Fruit fly (Drosophila melanogaster) whole organism, embryonic: ENCODE data around the gene CG8112.
A peak's percentile ranks its signal among the peaks of the same experiment; 100 is the strongest.

Experiments used
- Atf-2 ChIP-seq: fragments of 200-800 bp; sonication (Bioruptor generic); optimal IDR thresholded peaks from 2 replicates; lab custom pipeline; 2016; ENCODE audit warnings: missing biosample characterization, missing genetic modification characterization
- Awh ChIP-seq: fragments of 200-800 bp; sonication (Bioruptor generic); IDR thresholded peaks from 2 replicates; pipeline ENCODE4, ENCODE4 v1.3.6; 2022; ENCODE audit warnings: missing biosample characterization, missing genetic modification characterization
- Bdp1 ChIP-seq: fragments of 200-800 bp; sonication (Bioruptor generic); optimal IDR thresholded peaks from 3 replicates; lab custom pipeline; 2016; ENCODE audit warnings: missing biosample characterization, missing genetic modification characterization
- CG13424 ChIP-seq: fragments of 200-800 bp; sonication (Bioruptor generic); optimal IDR thresholded peaks from 2 replicates; lab custom pipeline; 2019; ENCODE audit warnings: missing biosample characterization, mild to moderate bottlenecking, missing genetic modification characterization, moderate library complexity
- CG13775 ChIP-seq: fragments of 200-800 bp; sonication (Bioruptor generic); optimal IDR thresholded peaks from 3 replicates; lab custom pipeline; 2017; ENCODE audit warnings: missing biosample characterization, mild to moderate bottlenecking, missing genetic modification characterization
- CG13894 ChIP-seq: fragments of 200-800 bp; sonication (Bioruptor generic); optimal IDR thresholded peaks from 3 replicates; lab custom pipeline; 2018; ENCODE audit warnings: missing biosample characterization, mild to moderate bottlenecking, missing genetic modification characterization, moderate library complexity
- CG14710 ChIP-seq: fragments of 200-800 bp; sonication (Bioruptor generic); optimal IDR thresholded peaks from 3 replicates; lab custom pipeline; 2019; ENCODE audit warnings: missing biosample characterization, mild to moderate bottlenecking, missing genetic modification characterization, moderate library complexity
- CG15073 ChIP-seq: fragments of 200-800 bp; sonication (Bioruptor generic); optimal IDR thresholded peaks from 2 replicates; lab custom pipeline; 2016; ENCODE audit warnings: missing biosample characterization, missing genetic modification characterization
- CG2875 ChIP-seq: fragments of 200-800 bp; sonication (Bioruptor generic); optimal IDR thresholded peaks from 2 replicates; lab custom pipeline; 2017; ENCODE audit warnings: missing biosample characterization, mild to moderate bottlenecking, missing genetic modification characterization, missing genetic modification reagents
- CG30403 ChIP-seq: fragments of 200-800 bp; sonication (Bioruptor generic); optimal IDR thresholded peaks from 3 replicates; lab custom pipeline; 2016; ENCODE audit warnings: missing biosample characterization, missing genetic modification characterization
- CG31224 ChIP-seq: fragments of 200-800 bp; sonication (Bioruptor generic); IDR thresholded peaks from 2 replicates; pipeline ENCODE4 v1.3.6; 2022; ENCODE audit warnings: missing biosample characterization, missing genetic modification characterization
- CG33213 ChIP-seq: fragments of 200-800 bp; sonication (Bioruptor generic); optimal IDR thresholded peaks from 3 replicates; lab custom pipeline; 2016; ENCODE audit warnings: missing biosample characterization, missing genetic modification characterization
- CG4328 ChIP-seq: fragments of 200-800 bp; sonication (Bioruptor generic); optimal IDR thresholded peaks from 3 replicates; lab custom pipeline; 2017; ENCODE audit warnings: missing biosample characterization, missing genetic modification reagents, missing genetic modification characterization
- CG4730 ChIP-seq: fragments of 200-800 bp; sonication (Bioruptor generic); IDR thresholded peaks from 2 replicates; pipeline ENCODE4 v1.3.6; 2022; ENCODE audit warnings: missing biosample characterization, missing genetic modification characterization
- CG4854 ChIP-seq: fragments of 200-800 bp; sonication (Bioruptor generic); optimal IDR thresholded peaks from 2 replicates; lab custom pipeline; 2016; ENCODE audit warnings: missing biosample characterization, missing genetic modification characterization, inconsistent platforms
- CG5180 ChIP-seq: fragments of 200-800 bp; sonication (Bioruptor generic); optimal IDR thresholded peaks from 3 replicates; lab custom pipeline; 2017; ENCODE audit warnings: missing biosample characterization, missing genetic modification characterization, mild to moderate bottlenecking, moderate library complexity, missing genetic modification reagents
- CG6854 ChIP-seq: fragments of 200-800 bp; sonication (Bioruptor generic); optimal IDR thresholded peaks from 3 replicates; lab custom pipeline; 2017; ENCODE audit warnings: missing biosample characterization, mild to moderate bottlenecking, missing genetic modification characterization
- D19A ChIP-seq: fragments of 200-800 bp; optimal IDR thresholded peaks from 3 replicates; lab custom pipeline; 2019; ENCODE audit warnings: missing biosample characterization, mild to moderate bottlenecking, missing genetic modification characterization, moderate library complexity
- Eip74EF ChIP-seq, 2 experiments: fragments of 200-800 bp in 1 of 2; fragments of >200 bp in 1 of 2; sonication (Bioruptor generic) in 1 of 2; optimal IDR thresholded peaks; 2 replicates each; lab custom pipeline; 2017 to 2019; ENCODE audit warnings: missing biosample characterization in 2 of 2, missing genetic modification characterization in 2 of 2, mild to moderate bottlenecking in 1 of 2, moderate library complexity in 1 of 2
- Fer1 ChIP-seq: fragments of 200-800 bp; sonication (Bioruptor generic); optimal IDR thresholded peaks from 2 replicates; lab custom pipeline; 2017; ENCODE audit warnings: missing biosample characterization, mild to moderate bottlenecking, missing genetic modification characterization
- Hr3 ChIP-seq: fragments of 200-800 bp; sonication (Bioruptor generic); optimal IDR thresholded peaks from 3 replicates; lab custom pipeline; 2016; ENCODE audit warnings: missing biosample characterization, missing genetic modification characterization
- Lim3 ChIP-seq: fragments of 200-800 bp; sonication (Bioruptor generic); IDR thresholded peaks from 2 replicates; pipeline ENCODE4 v1.3.6; 2022; ENCODE audit warnings: missing biosample characterization, missing genetic modification characterization
- NC2α ChIP-seq: fragments of 200-800 bp; sonication (Bioruptor generic); optimal IDR thresholded peaks from 2 replicates; lab custom pipeline; 2016; ENCODE audit warnings: missing biosample characterization, missing genetic modification characterization
- NC2β ChIP-seq: fragments of 200-800 bp; sonication (Bioruptor generic); optimal IDR thresholded peaks from 2 replicates; lab custom pipeline; 2016; ENCODE audit warnings: missing biosample characterization, missing genetic modification characterization
- NK7.1 ChIP-seq: fragments of 200-800 bp; sonication (Bioruptor generic); optimal IDR thresholded peaks from 3 replicates; lab custom pipeline; 2016; ENCODE audit warnings: missing biosample characterization, missing genetic modification characterization
- Nf-YC ChIP-seq: fragments of 200-800 bp; optimal IDR thresholded peaks from 3 replicates; lab custom pipeline; 2019; ENCODE audit warnings: missing biosample characterization, mild to moderate bottlenecking, missing genetic modification characterization, moderate library complexity
- Ptx1 ChIP-seq: fragments of 200-800 bp; sonication (Bioruptor generic); IDR thresholded peaks from 2 replicates; pipeline ENCODE4 v1.3.6; 2022; ENCODE audit warnings: missing biosample characterization, missing genetic modification characterization
- Sin3A ChIP-seq: fragments of >200 bp; optimal IDR thresholded peaks from 2 replicates; lab custom pipeline; 2018
- Usf ChIP-seq: fragments of 200-800 bp; sonication (Bioruptor generic); optimal IDR thresholded peaks from 2 replicates; lab custom pipeline; 2017; ENCODE audit warnings: missing genotype, missing biosample characterization, missing genetic modification characterization
- ara ChIP-seq: fragments of 200-800 bp; sonication (Bioruptor generic); IDR thresholded peaks from 2 replicates; pipeline ENCODE4 v1.3.6; 2022; ENCODE audit warnings: missing biosample characterization, missing genetic modification characterization
- ase ChIP-seq: fragments of 200-800 bp; sonication (Bioruptor generic); IDR thresholded peaks from 3 replicates; pipeline ENCODE4 v1.3.6; 2022; ENCODE audit warnings: missing biosample characterization, missing genetic modification characterization
- gfzf ChIP-seq: fragments of 200-800 bp; sonication (Bioruptor generic); optimal IDR thresholded peaks from 2 replicates; lab custom pipeline; 2016; ENCODE audit warnings: missing biosample characterization, mild to moderate bottlenecking, missing genetic modification characterization, moderate library complexity
- her ChIP-seq: fragments of 200-800 bp; sonication (Bioruptor generic); optimal IDR thresholded peaks from 2 replicates; lab custom pipeline; 2016; ENCODE audit warnings: missing biosample characterization, missing genetic modification characterization
- jigr1 ChIP-seq: fragments of 200-800 bp; sonication (Bioruptor generic); IDR thresholded peaks from 3 replicates; pipeline ENCODE4 v1.3.6; 2022; ENCODE audit warnings: missing biosample characterization, missing genetic modification characterization
- kah ChIP-seq: fragments of 200-800 bp; sonication (Bioruptor generic); optimal IDR thresholded peaks from 2 replicates; lab custom pipeline; 2018; ENCODE audit warnings: missing biosample characterization, mild to moderate bottlenecking, missing genetic modification characterization
- kni ChIP-seq: fragments of 200-800 bp; sonication (Bioruptor generic); optimal IDR thresholded peaks from 3 replicates; lab custom pipeline; 2017; ENCODE audit warnings: mild to moderate bottlenecking, missing biosample characterization, missing genetic modification reagents, missing genetic modification characterization
- knrl ChIP-seq: fragments of 200-800 bp; sonication (Bioruptor generic); IDR thresholded peaks from 3 replicates; pipeline ENCODE4 v1.3.6; 2022; ENCODE audit warnings: missing biosample characterization, missing genetic modification characterization; ENCODE audit not compliant: partially characterized antibody
- lbe ChIP-seq: fragments of 200-800 bp; sonication (Bioruptor generic); optimal IDR thresholded peaks from 2 replicates; lab custom pipeline; 2016; ENCODE audit warnings: missing biosample characterization, mild to moderate bottlenecking, missing genetic modification characterization
- lmd ChIP-seq: fragments of 200-800 bp; sonication (Bioruptor generic); IDR thresholded peaks from 2 replicates; pipeline ENCODE4 v1.3.6; 2022; ENCODE audit warnings: missing biosample characterization, missing genetic modification characterization
- p53 ChIP-seq: fragments of 200-800 bp; sonication (Bioruptor generic); optimal IDR thresholded peaks from 2 replicates; lab custom pipeline; 2016; ENCODE audit warnings: missing biosample characterization, missing genetic modification characterization
- pb ChIP-seq: fragments of 200-800 bp; sonication (Bioruptor generic); optimal IDR thresholded peaks from 3 replicates; lab custom pipeline; 2016; ENCODE audit warnings: missing biosample characterization, missing genetic modification characterization
- pum ChIP-seq: fragments of 200-800 bp; sonication (Bioruptor generic); optimal IDR thresholded peaks from 2 replicates; lab custom pipeline; 2016; ENCODE audit warnings: missing biosample characterization, missing genetic modification characterization
- pzg ChIP-seq: fragments of 200-800 bp; sonication (Bioruptor generic); optimal IDR thresholded peaks from 3 replicates; lab custom pipeline; 2018; ENCODE audit warnings: missing biosample characterization, mild to moderate bottlenecking, missing genetic modification characterization, moderate library complexity
- slp2 ChIP-seq: fragments of 200-800 bp; sonication (Bioruptor generic); optimal IDR thresholded peaks from 2 replicates; lab custom pipeline; 2016; ENCODE audit warnings: missing biosample characterization, missing genetic modification characterization
- sr ChIP-seq: fragments of 200-800 bp; sonication (Bioruptor generic); IDR thresholded peaks from 3 replicates; pipeline ENCODE4 v1.3.6; 2022; ENCODE audit warnings: missing biosample characterization, missing genetic modification characterization
- usp ChIP-seq: fragments of >200 bp; optimal IDR thresholded peaks from 2 replicates; lab custom pipeline; 2017; ENCODE audit warnings: missing biosample characterization, missing genetic modification characterization
- vvl ChIP-seq: fragments of 200-800 bp; sonication (Bioruptor generic); IDR thresholded peaks from 2 replicates; pipeline ENCODE4 v1.3.6; 2022; ENCODE audit warnings: missing biosample characterization, missing genetic modification characterization
- zf30C ChIP-seq: fragments of 200-800 bp; sonication (Bioruptor generic); optimal IDR thresholded peaks from 3 replicates; lab custom pipeline; 2018; ENCODE audit warnings: missing biosample characterization, mild to moderate bottlenecking, missing genetic modification characterization
- zfh1 ChIP-seq: fragments of 200-800 bp; sonication (Bioruptor generic); IDR thresholded peaks from 3 replicates; pipeline ENCODE4 v1.3.6; 2022; ENCODE audit warnings: missing biosample characterization, missing genetic modification characterization

Gene CG8112

DNA sequence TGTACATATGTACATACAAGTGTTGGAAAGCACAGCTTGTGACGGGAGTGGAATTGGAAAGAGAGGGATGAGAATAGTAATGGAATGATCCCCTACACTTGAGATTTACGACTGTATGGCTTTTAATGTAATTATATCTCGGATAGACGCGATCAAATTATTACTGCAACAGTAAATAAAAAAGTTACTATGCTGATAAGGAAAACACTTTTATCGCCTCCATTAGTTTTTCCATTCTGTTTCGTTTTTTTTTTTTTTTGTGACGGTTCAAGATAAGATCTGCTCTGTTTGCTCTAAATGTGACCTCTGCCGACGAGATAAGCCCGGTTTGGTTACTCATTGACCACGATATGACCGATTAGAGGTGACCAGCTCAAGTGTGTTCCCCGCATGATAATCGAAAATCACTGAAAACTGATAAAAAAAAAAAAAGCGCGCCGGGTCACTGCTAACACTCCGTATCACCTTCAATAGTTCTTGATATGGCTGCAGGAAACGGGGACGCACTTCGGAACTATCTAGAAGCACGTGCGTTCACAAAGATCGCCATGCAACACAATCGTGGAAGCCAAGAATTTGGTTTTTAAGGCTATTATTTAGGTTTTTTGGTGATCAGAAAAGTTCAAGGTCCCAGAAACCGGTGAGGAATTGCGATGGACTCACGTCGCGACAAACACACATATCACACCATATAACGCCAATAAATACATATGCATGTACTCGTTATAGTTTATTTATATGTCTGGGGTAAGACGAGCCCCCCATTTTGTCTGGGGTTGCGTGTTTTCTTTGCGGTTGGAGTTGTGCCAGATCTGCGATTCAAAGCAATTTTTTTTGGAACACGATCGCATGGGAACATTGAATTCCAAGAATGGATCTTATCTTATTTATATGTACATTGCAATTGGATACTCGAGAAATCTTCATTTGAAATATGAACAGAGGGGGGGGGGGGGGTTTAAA, 41.9 kb upstream of the CG8112 start, which contains the start of gene p (continued):
- peak in 1 of 2 experiments; percentile 50 for TF ChIP-seq Eip74EF (GFP tag; optimal IDR thresholded peaks at IDR 0.05; lab: Kevin White, UChicago)
- no peak for TF ChIP-seq Sin3A (lab: Kevin White, UChicago)
- TF ChIP-seq CG30403 (GFP tag; lab: Kevin White, UChicago), result peak; percentile 43
- no peak for TF ChIP-seq CG4854 (GFP tag; lab: Kevin White, UChicago)
- TF ChIP-seq usp (GFP tag; lab: Kevin White, UChicago), result no peak
- TF ChIP-seq knrl (GFP tag; lab: Robert Waterston, UW), result no peak
- TF ChIP-seq NC2β (GFP tag; lab: Kevin White, UChicago), result peak; percentile 15
- no peak for TF ChIP-seq jigr1
- TF ChIP-seq Lim3 (GFP tag; lab: Robert Waterston, UW), result no peak
- TF ChIP-seq Bdp1 (GFP tag; lab: Kevin White, UChicago), result peak; percentile 44
- no peak for TF ChIP-seq gfzf (GFP tag; lab: Kevin White, UChicago)
- peak; percentile 5 for TF ChIP-seq pzg (GFP tag; lab: Kevin White, UChicago)
- peak; percentile 4 for TF ChIP-seq her (GFP tag; lab: Kevin White, UChicago)
- no peak for TF ChIP-seq ase (GFP tag; lab: Robert Waterston, UW)
- no peak for TF ChIP-seq CG4730 (GFP tag; lab: Robert Waterston, UW)
- no peak for TF ChIP-seq Nf-YC
- TF ChIP-seq sr (GFP tag; lab: Robert Waterston, UW), result no peak
- no peak for TF ChIP-seq CG6854 (GFP tag; lab: Kevin White, UChicago)
- peak; percentile 10 for TF ChIP-seq NK7.1 (GFP tag; lab: Kevin White, UChicago)
- peak; percentile 63 for TF ChIP-seq kni (GFP tag; lab: Kevin White, UChicago)
- TF ChIP-seq Atf-2, result no peak
- TF ChIP-seq Fer1, result peak; percentile 63
- peak; percentile 36 for TF ChIP-seq slp2 (GFP tag; lab: Kevin White, UChicago)
- no peak for TF ChIP-seq Usf (GFP tag; lab: Kevin White, UChicago)
- TF ChIP-seq Ptx1 (GFP tag; lab: Robert Waterston, UW), result 0 out of 2 replicates have a peak, but pooled peaks have one; percentile 43
- TF ChIP-seq zfh1, result no peak
- TF ChIP-seq kah (GFP tag; lab: Kevin White, UChicago), result peak; percentile 30
- TF ChIP-seq CG13775 (GFP tag; lab: Kevin White, UChicago), result no peak
- peak; percentile 2 for TF ChIP-seq NC2α (GFP tag; lab: Kevin White, UChicago)
- TF ChIP-seq Hr3, result peak; percentile 25
- TF ChIP-seq CG33213, result peak; percentile 6
- peak; percentile 17; the same call in 1 of the 2 replicates for TF ChIP-seq lmd (GFP tag; lab: Robert Waterston, UW)
- TF ChIP-seq CG15073, result no peak
- TF ChIP-seq pb (GFP tag; lab: Kevin White, UChicago), result peak; percentile 13
- TF ChIP-seq Awh (GFP tag; lab: Robert Waterston, UW), result 0 out of 2 replicates have a peak, but pooled peaks have one; percentile 46
- peak; percentile 56 for TF ChIP-seq CG5180
- no peak for TF ChIP-seq ara
- peak; percentile 6 for TF ChIP-seq CG14710 (tag; lab: Kevin White, UChicago)
- peak; percentile 21; the same call in 1 of the 2 replicates for TF ChIP-seq CG31224 (GFP tag; lab: Robert Waterston, UW)
- no peak for TF ChIP-seq zf30C (GFP tag; lab: Kevin White, UChicago)
- TF ChIP-seq D19A (tag; lab: Kevin White, UChicago), result no peak
- TF ChIP-seq CG13894, result peak; percentile 32
- peak; percentile 31 for TF ChIP-seq CG13424
- TF ChIP-seq vvl (GFP tag; lab: Robert Waterston, UW), result peak; percentile 51
- TF ChIP-seq p53 (GFP tag; lab: Kevin White, UChicago), result no peak
- no peak for TF ChIP-seq CG2875 (GFP tag; lab: Kevin White, UChicago)
- TF ChIP-seq pum (GFP tag; lab: Kevin White, UChicago), result peak; percentile 43
- no peak for TF ChIP-seq CG4328 (GFP tag; lab: Kevin White, UChicago)
- TF ChIP-seq lbe, result no peak
